Fruit fly (Drosophila melanogaster) whole organism, embryonic: ENCODE results near the gene GlcAT-P.

ENCODE experiments used
- Awh ChIP-seq: fragments of 200-800 bp; sonication (Bioruptor generic); IDR thresholded peaks from 2 replicates; pipeline ENCODE4, ENCODE4 v1.3.6; 2022; ENCODE audit warnings: missing biosample characterization, missing genetic modification characterization
- BtbVII ChIP-seq: fragments of 200-800 bp; sonication (Bioruptor generic); optimal IDR thresholded peaks from 3 replicates; lab custom pipeline; 2017; ENCODE audit warnings: missing biosample characterization, mild to moderate bottlenecking, missing genetic modification characterization
- CG10543 ChIP-seq: fragments of 200-800 bp; sonication (Bioruptor generic); optimal IDR thresholded peaks from 3 replicates; lab custom pipeline; 2017; ENCODE audit warnings: missing biosample characterization, mild to moderate bottlenecking, missing genetic modification characterization, moderate library complexity
- CG11247 ChIP-seq: fragments of 200-800 bp; sonication (Bioruptor generic); IDR thresholded peaks from 2 replicates; pipeline ENCODE4 v1.3.6; 2022; ENCODE audit warnings: missing biosample characterization, missing genetic modification characterization
- CG12769 ChIP-seq: fragments of 200-800 bp; sonication (Bioruptor generic); optimal IDR thresholded peaks from 2 replicates; lab custom pipeline; 2019; ENCODE audit warnings: missing biosample characterization, mild to moderate bottlenecking, missing genetic modification characterization, moderate library complexity
- CG13296 ChIP-seq: fragments of 200-800 bp; sonication (Bioruptor generic); optimal IDR thresholded peaks from 3 replicates; lab custom pipeline; 2018; ENCODE audit warnings: missing biosample characterization, mild to moderate bottlenecking, missing genetic modification characterization
- CG14860 ChIP-seq: fragments of 200-800 bp; sonication (Bioruptor generic); IDR thresholded peaks from 3 replicates; pipeline ENCODE4 v1.3.6; 2022; ENCODE audit warnings: missing biosample characterization, missing genetic modification characterization; ENCODE audit not compliant: partially characterized antibody
- CG14965 ChIP-seq: fragments of 200-800 bp; sonication (Bioruptor generic); optimal IDR thresholded peaks from 2 replicates; lab custom pipeline; 2016; ENCODE audit warnings: missing biosample characterization, missing genetic modification characterization, borderline replicate concordance
- CG15479 ChIP-seq: fragments of 200-800 bp; sonication (Bioruptor generic); optimal IDR thresholded peaks from 3 replicates; lab custom pipeline; 2019; ENCODE audit warnings: missing biosample characterization, mild to moderate bottlenecking, missing genetic modification characterization, moderate library complexity
- CG17385 ChIP-seq: fragments of 200-800 bp; sonication (Bioruptor generic); optimal IDR thresholded peaks from 3 replicates; lab custom pipeline; 2018; ENCODE audit warnings: missing biosample characterization, mild to moderate bottlenecking, missing genetic modification characterization
- CG2199 ChIP-seq: fragments of 200-800 bp; sonication (Bioruptor generic); IDR thresholded peaks from 3 replicates; pipeline ENCODE4 v1.3.6; 2022; ENCODE audit warnings: missing biosample characterization, missing genetic modification characterization
- CG34376 ChIP-seq: fragments of 200-800 bp; sonication (Bioruptor generic); optimal IDR thresholded peaks from 2 replicates; lab custom pipeline; 2018; ENCODE audit warnings: missing biosample characterization, mild to moderate bottlenecking, missing genetic modification characterization
- CG4424 ChIP-seq: fragments of 200-800 bp; sonication (Bioruptor generic); optimal IDR thresholded peaks from 3 replicates; lab custom pipeline; 2016; ENCODE audit warnings: missing biosample characterization, missing genetic modification characterization
- CG5180 ChIP-seq: fragments of 200-800 bp; sonication (Bioruptor generic); optimal IDR thresholded peaks from 3 replicates; lab custom pipeline; 2017; ENCODE audit warnings: missing biosample characterization, missing genetic modification characterization, mild to moderate bottlenecking, moderate library complexity, missing genetic modification reagents
- CG6791 ChIP-seq: fragments of 200-800 bp; sonication (Bioruptor generic); IDR thresholded peaks from 3 replicates; pipeline ENCODE4 v1.3.6; 2022; ENCODE audit warnings: missing biosample characterization, missing genetic modification characterization; ENCODE audit not compliant: partially characterized antibody
- CG6813 ChIP-seq: fragments of 200-800 bp; sonication (Bioruptor generic); optimal IDR thresholded peaks from 2 replicates; lab custom pipeline; 2017; ENCODE audit warnings: missing biosample characterization, missing genetic modification characterization, mild to moderate bottlenecking, moderate library complexity, missing genetic modification reagents
- CG8290 ChIP-seq, 3 experiments: fragments of 200-800 bp; sonication (Bioruptor generic); optimal IDR thresholded peaks; 2 replicates each; lab custom pipeline; 2016 to 2019; ENCODE audit warnings: missing biosample characterization in 3 of 3, missing genetic modification characterization in 3 of 3, mild to moderate bottlenecking in 2 of 3, moderate library complexity in 1 of 3
- CG8765 ChIP-seq: fragments of 200-800 bp; sonication (Bioruptor generic); IDR thresholded peaks from 2 replicates; pipeline ENCODE4 v1.3.6; 2022; ENCODE audit warnings: missing biosample characterization, missing genetic modification characterization
- Eip74EF ChIP-seq, 2 experiments: fragments of 200-800 bp in 1 of 2; fragments of >200 bp in 1 of 2; sonication (Bioruptor generic) in 1 of 2; optimal IDR thresholded peaks; 2 replicates each; lab custom pipeline; 2017 to 2019; ENCODE audit warnings: missing biosample characterization in 2 of 2, missing genetic modification characterization in 2 of 2, mild to moderate bottlenecking in 1 of 2, moderate library complexity in 1 of 2
- Hr78 ChIP-seq, 2 experiments: fragments of 200-800 bp in 1 of 2; fragments of >200 bp in 1 of 2; sonication (Bioruptor generic) in 1 of 2; optimal IDR thresholded peaks; 2 replicates each; lab custom pipeline; 2017 to 2019; ENCODE audit warnings: missing biosample characterization in 2 of 2, missing genetic modification characterization in 2 of 2, mild to moderate bottlenecking in 1 of 2, moderate library complexity in 1 of 2
- Optix ChIP-seq: fragments of 200-800 bp; sonication (Bioruptor generic); IDR thresholded peaks from 3 replicates; pipeline ENCODE4 v1.3.6; 2022; ENCODE audit warnings: missing biosample characterization, missing genetic modification characterization
- br ChIP-seq: fragments of >200 bp; optimal IDR thresholded peaks from 2 replicates; lab custom pipeline; 2017
- chinmo ChIP-seq: fragments of 200-800 bp; sonication (Bioruptor generic); IDR thresholded peaks from 4 replicates; pipeline ENCODE4 v1.3.6; 2022; ENCODE audit warnings: missing biosample characterization, missing genetic modification characterization; ENCODE audit not compliant: partially characterized antibody
- corto ChIP-seq: fragments of 200-800 bp; sonication (Bioruptor generic); optimal IDR thresholded peaks from 2 replicates; lab custom pipeline; 2016; ENCODE audit warnings: missing biosample characterization, mild to moderate bottlenecking, missing genetic modification characterization, moderate library complexity
- cwo ChIP-seq: fragments of 200-800 bp; sonication (Bioruptor generic); optimal IDR thresholded peaks from 3 replicates; lab custom pipeline; 2017; ENCODE audit warnings: missing biosample characterization, missing genetic modification characterization, mild to moderate bottlenecking, moderate library complexity, missing genetic modification reagents
- dan ChIP-seq: fragments of 200-800 bp; sonication (Bioruptor generic); IDR thresholded peaks from 2 replicates; pipeline ENCODE4 v1.3.6; 2022; ENCODE audit warnings: missing biosample characterization, missing genetic modification characterization
- exex ChIP-seq: fragments of 200-800 bp; sonication (Bioruptor generic); optimal IDR thresholded peaks from 4 replicates; lab custom pipeline; 2018; ENCODE audit warnings: missing biosample characterization, mild to moderate bottlenecking, missing genetic modification characterization, moderate library complexity
- gce ChIP-seq: fragments of 200-800 bp; sonication (Bioruptor generic); IDR thresholded peaks from 3 replicates; pipeline ENCODE4 v1.3.6; 2022; ENCODE audit warnings: missing biosample characterization, missing genetic modification characterization
- grn ChIP-seq: fragments of 200-800 bp; sonication (Bioruptor generic); optimal IDR thresholded peaks from 3 replicates; lab custom pipeline; 2017; ENCODE audit warnings: missing biosample characterization, missing genetic modification characterization
- hbn ChIP-seq: fragments of 200-800 bp; sonication (Bioruptor generic); IDR thresholded peaks from 2 replicates; pipeline ENCODE4 v1.3.6; 2022; ENCODE audit warnings: missing biosample characterization, missing genetic modification characterization; ENCODE audit not compliant: partially characterized antibody
- hkb ChIP-seq, 2 experiments: fragments of 200-800 bp in 1 of 2; fragments of >200 bp in 1 of 2; sonication (Bioruptor generic) in 1 of 2; IDR thresholded peaks in 1 of 2; optimal IDR thresholded peaks in 1 of 2; 2 replicates each; pipeline versions ENCODE4 v1.3.6 to Lab custom; 2017 to 2022; ENCODE audit warnings: missing biosample characterization in 1 of 2, missing genetic modification characterization in 1 of 2
- hth ChIP-seq: fragments of >200 bp; optimal IDR thresholded peaks from 2 replicates; lab custom pipeline; 2017; ENCODE audit warnings: inconsistent platforms
- jigr1 ChIP-seq: fragments of 200-800 bp; sonication (Bioruptor generic); IDR thresholded peaks from 3 replicates; pipeline ENCODE4 v1.3.6; 2022; ENCODE audit warnings: missing biosample characterization, missing genetic modification characterization
- klu ChIP-seq: fragments of 200-800 bp; sonication (Bioruptor generic); IDR thresholded peaks from 2 replicates; pipeline ENCODE4 v1.3.6; 2022; ENCODE audit warnings: missing biosample characterization, missing genetic modification characterization
- lab ChIP-seq: fragments of 200-800 bp; sonication (Bioruptor generic); optimal IDR thresholded peaks from 3 replicates; lab custom pipeline; 2017; ENCODE audit warnings: missing biosample characterization, missing genetic modification characterization, mild to moderate bottlenecking, moderate library complexity, missing genetic modification reagents
- mam ChIP-seq: fragments of 200-800 bp; sonication (Bioruptor generic); optimal IDR thresholded peaks from 3 replicates; lab custom pipeline; 2016; ENCODE audit warnings: missing biosample characterization, missing genetic modification characterization
- mirr ChIP-seq: fragments of 200-800 bp; sonication (Bioruptor generic); optimal IDR thresholded peaks from 3 replicates; lab custom pipeline; 2018; ENCODE audit warnings: missing biosample characterization, mild to moderate bottlenecking, missing genetic modification characterization
- pfk ChIP-seq: fragments of 200-800 bp; sonication (Bioruptor generic); optimal IDR thresholded peaks from 2 replicates; lab custom pipeline; 2018; ENCODE audit warnings: missing biosample characterization, mild to moderate bottlenecking, missing genetic modification characterization, moderate library complexity
- prd ChIP-seq, 3 experiments: fragments of >200 bp in 2 of 3; fragments of 200-800 bp in 1 of 3; sonication (Bioruptor generic) in 1 of 3; optimal IDR thresholded peaks in 2 of 3; IDR thresholded peaks in 1 of 3; 2 replicates in 2 of 3; 3 replicates in 1 of 3; pipeline versions ENCODE4 v1.3.6 to Lab custom; 2017 to 2022; ENCODE audit warnings: missing biosample characterization in 1 of 3, missing genetic modification characterization in 1 of 3
- psq ChIP-seq: fragments of 200-800 bp; sonication (Bioruptor generic); optimal IDR thresholded peaks from 2 replicates; lab custom pipeline; 2017; ENCODE audit warnings: missing biosample characterization, missing genetic modification characterization
- sd ChIP-seq: fragments of 200-800 bp; sonication (Bioruptor generic); optimal IDR thresholded peaks from 3 replicates; lab custom pipeline; 2018; ENCODE audit warnings: missing biosample characterization, mild to moderate bottlenecking, missing genetic modification characterization, moderate library complexity
- sens ChIP-seq: fragments of 200-800 bp; sonication (Bioruptor generic); peaks from one replicate; lab custom pipeline; 2016; ENCODE audit warnings: missing biosample characterization, missing genetic modification characterization
- ssp ChIP-seq: fragments of 200-800 bp; sonication (Bioruptor generic); IDR thresholded peaks from 2 replicates; pipeline ENCODE4 v1.3.6; 2022; ENCODE audit warnings: missing biosample characterization, missing genetic modification characterization
- sug ChIP-seq: fragments of 200-800 bp; optimal IDR thresholded peaks from 2 replicates; lab custom pipeline; 2019; ENCODE audit warnings: missing biosample characterization, mild to moderate bottlenecking, missing genetic modification characterization, moderate library complexity
- z ChIP-seq: fragments of 200-800 bp; sonication (Bioruptor generic); IDR thresholded peaks from 3 replicates; pipeline ENCODE4 v1.3.6; 2022; ENCODE audit warnings: missing biosample characterization, missing genetic modification characterization
- zen ChIP-seq: fragments of 200-800 bp; sonication (Bioruptor generic); optimal IDR thresholded peaks from 3 replicates; lab custom pipeline; 2018; ENCODE audit warnings: missing biosample characterization, mild to moderate bottlenecking, missing genetic modification characterization, moderate library complexity
- zfh1 ChIP-seq: fragments of 200-800 bp; sonication (Bioruptor generic); IDR thresholded peaks from 3 replicates; pipeline ENCODE4 v1.3.6; 2022; ENCODE audit warnings: missing biosample characterization, missing genetic modification characterization

GlcAT-P gene

DNA sequence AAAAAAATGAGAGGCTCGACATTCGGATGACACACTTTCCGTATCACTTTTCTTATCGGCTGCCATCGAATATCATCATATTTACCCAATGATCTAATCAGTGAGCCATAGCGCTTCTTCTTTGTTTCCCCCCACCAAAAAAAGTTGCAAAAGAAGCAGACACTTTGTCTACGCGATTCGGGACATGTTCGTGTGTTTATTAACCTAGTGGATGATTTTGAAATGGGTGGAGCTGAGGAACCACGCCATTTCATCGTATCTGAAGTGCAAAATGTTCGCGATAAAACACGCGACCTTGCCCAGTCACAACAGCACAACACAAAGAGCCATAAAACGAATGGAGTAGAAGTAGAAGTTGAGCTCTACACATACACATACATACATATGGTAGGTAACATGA is 44.6 kb upstream of the GlcAT-P start:
- TF ChIP-seq dan: no peak
- no peak for TF ChIP-seq CG11247 (GFP tag; lab: Robert Waterston, UW)
- TF ChIP-seq CG15479: peak; percentile 31
- TF ChIP-seq hth: no peak
- peak; percentile 65 for TF ChIP-seq grn (GFP tag; lab: Kevin White, UChicago)
- TF ChIP-seq CG17385 (GFP tag; lab: Kevin White, UChicago): peak; percentile 31
- TF ChIP-seq lab (GFP tag; lab: Kevin White, UChicago): peak; percentile 5
- TF ChIP-seq zfh1 (GFP tag; lab: Robert Waterston, UW): 0 out of 3 replicates have a peak, but pooled peaks have one; percentile 27
- no peak for TF ChIP-seq Eip74EF (GFP tag; optimal IDR thresholded peaks at IDR 0.05; lab: Kevin White, UChicago)
- TF ChIP-seq br (lab: Kevin White, UChicago): no peak
- TF ChIP-seq CG4424: no peak
- 0 out of 2 replicates have a peak, but pooled peaks have one; percentile 33 for TF ChIP-seq Awh (GFP tag; lab: Robert Waterston, UW)
- no peak for TF ChIP-seq CG14965 (GFP tag; lab: Kevin White, UChicago)
- TF ChIP-seq mirr (GFP tag; lab: Kevin White, UChicago): no peak
- TF ChIP-seq prd (optimal IDR thresholded peaks at IDR 0.05; lab: Kevin White, UChicago): no peak
- TF ChIP-seq prd (GFP tag; IDR thresholded peaks at IDR 0.05; lab: Robert Waterston, UW): peak; percentile 35; the same call in 1 of the 3 replicates
- TF ChIP-seq CG6791 (GFP tag; lab: Robert Waterston, UW): no peak
- peak; percentile 5 for TF ChIP-seq zen

DNA sequence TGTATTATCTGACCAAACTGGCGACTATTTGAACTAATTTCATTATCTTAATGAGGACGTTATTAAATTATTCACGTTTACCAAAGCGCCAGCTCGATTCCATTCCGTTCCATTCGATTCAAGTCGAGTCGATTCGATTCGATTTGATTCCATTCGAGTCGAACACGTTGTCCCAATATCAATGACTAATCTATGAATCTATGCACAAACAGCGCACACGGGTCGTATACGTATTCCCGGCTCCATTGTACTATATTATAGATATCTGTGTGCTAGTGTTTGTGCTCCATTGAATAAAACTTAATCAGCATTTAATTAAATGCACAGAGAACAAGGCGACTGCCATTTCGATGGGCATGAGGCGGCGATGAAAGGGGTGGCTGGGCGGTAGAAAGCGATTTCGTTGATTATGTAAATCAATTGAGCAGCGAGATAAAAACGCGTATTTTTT is 41.9 kb upstream of the GlcAT-P start:
- TF ChIP-seq CG8290 (GFP tag; optimal IDR thresholded peaks at IDR 0.05; lab: Kevin White, UChicago): no peak
- peak in 1 of 2 experiments; percentile 47 for TF ChIP-seq CG8290 (tag; optimal IDR thresholded peaks at IDR 0.05; lab: Kevin White, UChicago)
- TF ChIP-seq Hr78 (GFP tag; optimal IDR thresholded peaks at IDR 0.05; lab: Kevin White, UChicago): no peak
- TF ChIP-seq mam (GFP tag; lab: Kevin White, UChicago): no peak
- TF ChIP-seq exex: peak; percentile 99
- 0 out of 3 replicates have a peak, but pooled peaks have one; percentile 38 for TF ChIP-seq gce (GFP tag; lab: Robert Waterston, UW)
- TF ChIP-seq sd (tag; lab: Kevin White, UChicago): peak; percentile 16
- no peak for TF ChIP-seq klu (GFP tag; lab: Robert Waterston, UW)
- TF ChIP-seq sug (tag; lab: Kevin White, UChicago): peak; percentile 70
- no peak for TF ChIP-seq zen
- no peak for TF ChIP-seq hkb (optimal IDR thresholded peaks at IDR 0.05; lab: Kevin White, UChicago)
- TF ChIP-seq hkb (GFP tag; IDR thresholded peaks at IDR 0.05; lab: Robert Waterston, UW): no peak
- TF ChIP-seq CG8765 (GFP tag; lab: Robert Waterston, UW): no peak
- TF ChIP-seq mirr (GFP tag; lab: Kevin White, UChicago): peak; percentile 80
- peak; percentile 78 for TF ChIP-seq cwo (GFP tag; lab: Kevin White, UChicago)
- no peak for TF ChIP-seq z (GFP tag; lab: Robert Waterston, UW)
- no peak for TF ChIP-seq psq (GFP tag; lab: Kevin White, UChicago)
- TF ChIP-seq pfk (GFP tag; lab: Kevin White, UChicago): peak; percentile 91
- peak; percentile 51 for TF ChIP-seq CG10543 (GFP tag; lab: Kevin White, UChicago)
- TF ChIP-seq CG12769 (tag; lab: Kevin White, UChicago): peak; percentile 48
- no peak for TF ChIP-seq Optix (GFP tag; lab: Robert Waterston, UW)
- no peak for TF ChIP-seq hbn (GFP tag; lab: Robert Waterston, UW)
- TF ChIP-seq CG14860 (GFP tag; lab: Robert Waterston, UW): no peak
- no peak for TF ChIP-seq jigr1
- TF ChIP-seq corto (GFP tag; lab: Kevin White, UChicago): no peak
- peak; percentile 16 for TF ChIP-seq CG34376
- peak; percentile 12 for TF ChIP-seq BtbVII (GFP tag; lab: Kevin White, UChicago)
- peak; percentile 1 for TF ChIP-seq CG6813
- peak; percentile 88; the same call in 3 of the 4 replicates for TF ChIP-seq chinmo (GFP tag; lab: Robert Waterston, UW)
- TF ChIP-seq sens: peak; percentile 1
- TF ChIP-seq CG13296 (GFP tag; lab: Kevin White, UChicago): no peak
- TF ChIP-seq grn (GFP tag; lab: Kevin White, UChicago): peak; percentile 77
- TF ChIP-seq CG5180 (GFP tag; lab: Kevin White, UChicago): peak; percentile 64
- peak; percentile 73; the same call in 1 of the 3 replicates for TF ChIP-seq CG2199 (GFP tag; lab: Robert Waterston, UW)
- TF ChIP-seq ssp (GFP tag; lab: Robert Waterston, UW): no peak
